Fruit fly (Drosophila melanogaster) whole organism, embryonic: ENCODE results near the gene corolla.

Experiments
- Aef1 ChIP-seq: fragments of 200-800 bp; sonication (Bioruptor generic); IDR thresholded peaks from 3 replicates; pipeline ENCODE4 v1.3.6; 2022; ENCODE audit warnings: missing biosample characterization, missing genetic modification characterization
- Blimp-1 ChIP-seq: fragments of 200-800 bp; sonication (Bioruptor generic); optimal IDR thresholded peaks from 3 replicates; lab custom pipeline; 2018; ENCODE audit warnings: missing biosample characterization, missing genetic modification characterization, mild to moderate bottlenecking, moderate library complexity, missing genetic modification reagents
- CG10431 ChIP-seq: fragments of 200-800 bp; sonication (Bioruptor generic); optimal IDR thresholded peaks from 3 replicates; lab custom pipeline; 2018; ENCODE audit warnings: missing biosample characterization, mild to moderate bottlenecking, missing genetic modification characterization
- CG11093 ChIP-seq: fragments of 200-800 bp; sonication (Bioruptor generic); IDR thresholded peaks from 3 replicates; pipeline ENCODE4 v1.3.6; 2022; ENCODE audit warnings: missing biosample characterization, missing genetic modification characterization
- CG11398 ChIP-seq: fragments of 200-800 bp; sonication (Bioruptor generic); optimal IDR thresholded peaks from 2 replicates; lab custom pipeline; 2016; ENCODE audit warnings: missing biosample characterization, missing genetic modification characterization
- CG11723 ChIP-seq: fragments of 200-800 bp; sonication (Bioruptor generic); optimal IDR thresholded peaks from 2 replicates; lab custom pipeline; 2017; ENCODE audit warnings: missing biosample characterization, mild to moderate bottlenecking, missing genetic modification characterization
- CG12155 ChIP-seq: fragments of 200-800 bp; sonication (Bioruptor generic); optimal IDR thresholded peaks from 3 replicates; lab custom pipeline; 2016; ENCODE audit warnings: missing biosample characterization, missing genetic modification characterization
- CG12942 ChIP-seq: fragments of 200-800 bp; sonication (Bioruptor generic); optimal IDR thresholded peaks from 3 replicates; lab custom pipeline; 2016; ENCODE audit warnings: missing biosample characterization, missing genetic modification characterization
- CG13775 ChIP-seq: fragments of 200-800 bp; sonication (Bioruptor generic); optimal IDR thresholded peaks from 3 replicates; lab custom pipeline; 2017; ENCODE audit warnings: missing biosample characterization, mild to moderate bottlenecking, missing genetic modification characterization
- CG14014 ChIP-seq: fragments of 200-800 bp; sonication (Bioruptor generic); IDR thresholded peaks from 2 replicates; pipeline ENCODE4 v1.3.6; 2022; ENCODE audit warnings: missing biosample characterization, missing genetic modification characterization
- CG14710 ChIP-seq: fragments of 200-800 bp; sonication (Bioruptor generic); optimal IDR thresholded peaks from 3 replicates; lab custom pipeline; 2019; ENCODE audit warnings: missing biosample characterization, mild to moderate bottlenecking, missing genetic modification characterization, moderate library complexity
- CG15011 ChIP-seq: fragments of 200-800 bp; sonication (Bioruptor generic); optimal IDR thresholded peaks from 3 replicates; lab custom pipeline; 2018; ENCODE audit warnings: missing biosample characterization, mild to moderate bottlenecking, missing genetic modification characterization
- CG15696 ChIP-seq: fragments of 200-800 bp; sonication (Bioruptor generic); optimal IDR thresholded peaks from 2 replicates; lab custom pipeline; 2019; ENCODE audit warnings: missing biosample characterization, mild to moderate bottlenecking, missing genetic modification characterization, moderate library complexity
- CG1603 ChIP-seq: fragments of 200-800 bp; sonication (Bioruptor generic); optimal IDR thresholded peaks from 2 replicates; lab custom pipeline; 2019; ENCODE audit warnings: missing biosample characterization, mild to moderate bottlenecking, missing genetic modification characterization, moderate library complexity
- CG16815 ChIP-seq: fragments of 200-800 bp; sonication (Bioruptor generic); optimal IDR thresholded peaks from 3 replicates; lab custom pipeline; 2017; ENCODE audit warnings: missing biosample characterization, mild to moderate bottlenecking, missing genetic modification characterization
- CG17612 ChIP-seq: fragments of 200-800 bp; sonication (Bioruptor generic); IDR thresholded peaks from 2 replicates; pipeline ENCODE4 v1.3.6; 2022; ENCODE audit warnings: missing biosample characterization, missing genetic modification characterization
- CG17802 ChIP-seq: fragments of 200-800 bp; sonication (Bioruptor generic); optimal IDR thresholded peaks from 2 replicates; lab custom pipeline; 2018; ENCODE audit warnings: missing biosample characterization, mild to moderate bottlenecking, missing genetic modification characterization, moderate library complexity
- CG1792 ChIP-seq: fragments of 200-800 bp; sonication (Bioruptor generic); optimal IDR thresholded peaks from 2 replicates; lab custom pipeline; 2016; ENCODE audit warnings: missing biosample characterization, missing genetic modification characterization
- CG30403 ChIP-seq: fragments of 200-800 bp; sonication (Bioruptor generic); optimal IDR thresholded peaks from 3 replicates; lab custom pipeline; 2016; ENCODE audit warnings: missing biosample characterization, missing genetic modification characterization
- CG30431 ChIP-seq: fragments of 200-800 bp; sonication (Bioruptor generic); optimal IDR thresholded peaks from 2 replicates; lab custom pipeline; 2017; ENCODE audit warnings: missing biosample characterization, missing genetic modification characterization
- CG3838 ChIP-seq: fragments of 200-800 bp; sonication (Bioruptor generic); optimal IDR thresholded peaks from 3 replicates; lab custom pipeline; 2016; ENCODE audit warnings: missing biosample characterization, missing genetic modification characterization
- CG4707 ChIP-seq: fragments of 200-800 bp; sonication (Bioruptor generic); optimal IDR thresholded peaks from 2 replicates; lab custom pipeline; 2018; ENCODE audit warnings: missing biosample characterization, mild to moderate bottlenecking, missing genetic modification characterization, moderate library complexity
- CG5953 ChIP-seq: fragments of 200-800 bp; sonication (Bioruptor generic); IDR thresholded peaks from 2 replicates; pipeline ENCODE4 v1.3.6; 2022; ENCODE audit warnings: missing biosample characterization, missing genetic modification characterization
- CG7372 ChIP-seq: fragments of 200-800 bp; sonication (Bioruptor generic); IDR thresholded peaks from 2 replicates; pipeline ENCODE4 v1.3.6; 2022; ENCODE audit warnings: missing biosample characterization, missing genetic modification characterization
- D19B ChIP-seq: fragments of 200-800 bp; sonication (Bioruptor generic); optimal IDR thresholded peaks from 2 replicates; lab custom pipeline; 2017; ENCODE audit warnings: missing biosample characterization, mild to moderate bottlenecking, missing genetic modification characterization
- Dref ChIP-seq: fragments of 200-800 bp; sonication (Bioruptor generic); IDR thresholded peaks from 2 replicates; pipeline ENCODE4 v1.3.6; 2022; ENCODE audit warnings: missing biosample characterization, missing genetic modification characterization
- Eip74EF ChIP-seq, 2 experiments: fragments of 200-800 bp in 1 of 2; fragments of >200 bp in 1 of 2; sonication (Bioruptor generic) in 1 of 2; optimal IDR thresholded peaks; 2 replicates each; lab custom pipeline; 2017 to 2019; ENCODE audit warnings: missing biosample characterization in 2 of 2, missing genetic modification characterization in 2 of 2, mild to moderate bottlenecking in 1 of 2, moderate library complexity in 1 of 2
- H2.0 ChIP-seq: fragments of 200-800 bp; sonication (Bioruptor generic); IDR thresholded peaks from 2 replicates; pipeline ENCODE4 v1.3.6; 2022; ENCODE audit warnings: missing biosample characterization, missing genetic modification characterization
- Nf-YB ChIP-seq: fragments of 200-800 bp; sonication (Bioruptor generic); optimal IDR thresholded peaks from 3 replicates; lab custom pipeline; 2019; ENCODE audit warnings: missing biosample characterization, mild to moderate bottlenecking, missing genetic modification characterization, moderate library complexity
- Poxn ChIP-seq: fragments of 200-800 bp; sonication (Bioruptor generic); IDR thresholded peaks from 2 replicates; pipeline ENCODE4 v1.3.6; 2022; ENCODE audit warnings: missing biosample characterization, missing genetic modification characterization
- Sin3A ChIP-seq: fragments of >200 bp; optimal IDR thresholded peaks from 2 replicates; lab custom pipeline; 2018
- Ssrp ChIP-seq: fragments of 200-800 bp; sonication (Bioruptor generic); optimal IDR thresholded peaks from 2 replicates; lab custom pipeline; 2018; ENCODE audit warnings: missing biosample characterization, mild to moderate bottlenecking, missing genetic modification characterization, moderate library complexity
- ap ChIP-seq: fragments of 200-800 bp; sonication (Bioruptor generic); IDR thresholded peaks from 2 replicates; pipeline ENCODE4 v1.3.6; 2022; ENCODE audit warnings: missing biosample characterization, missing genetic modification characterization
- bab2 ChIP-seq: fragments of 200-800 bp; sonication (Bioruptor generic); optimal IDR thresholded peaks from 2 replicates; lab custom pipeline; 2016; ENCODE audit warnings: missing biosample characterization, missing genetic modification characterization
- cwo ChIP-seq: fragments of 200-800 bp; sonication (Bioruptor generic); optimal IDR thresholded peaks from 3 replicates; lab custom pipeline; 2017; ENCODE audit warnings: missing biosample characterization, missing genetic modification characterization, mild to moderate bottlenecking, moderate library complexity, missing genetic modification reagents
- dati ChIP-seq: fragments of 200-800 bp; sonication (Bioruptor generic); IDR thresholded peaks from 2 replicates; pipeline ENCODE4 v1.3.6; 2022; ENCODE audit warnings: missing biosample characterization, missing genetic modification characterization
- dimm ChIP-seq: fragments of 200-800 bp; sonication (Bioruptor generic); IDR thresholded peaks from 2 replicates; pipeline ENCODE4 v1.3.6; 2022; ENCODE audit warnings: missing biosample characterization, missing genetic modification characterization
- disco-r ChIP-seq: fragments of 200-800 bp; sonication (Bioruptor generic); optimal IDR thresholded peaks from 2 replicates; lab custom pipeline; 2016; ENCODE audit warnings: missing biosample characterization, missing genetic modification characterization
- ems ChIP-seq: fragments of 200-800 bp; sonication (Bioruptor generic); optimal IDR thresholded peaks from 3 replicates; lab custom pipeline; 2016; ENCODE audit warnings: missing biosample characterization, missing genetic modification characterization
- ewg ChIP-seq: fragments of 200-800 bp; sonication (Bioruptor generic); optimal IDR thresholded peaks from 3 replicates; lab custom pipeline; 2017; ENCODE audit warnings: mild to moderate bottlenecking, missing biosample characterization, missing genetic modification reagents, missing genetic modification characterization
- gfzf ChIP-seq: fragments of 200-800 bp; sonication (Bioruptor generic); optimal IDR thresholded peaks from 2 replicates; lab custom pipeline; 2016; ENCODE audit warnings: missing biosample characterization, mild to moderate bottlenecking, missing genetic modification characterization, moderate library complexity
- grn ChIP-seq: fragments of 200-800 bp; sonication (Bioruptor generic); optimal IDR thresholded peaks from 3 replicates; lab custom pipeline; 2017; ENCODE audit warnings: missing biosample characterization, missing genetic modification characterization
- insv ChIP-seq, 2 experiments: fragments of 200-800 bp; sonication (Bioruptor generic); optimal IDR thresholded peaks; 3 replicates each; lab custom pipeline; 2016 to 2018; ENCODE audit warnings: missing biosample characterization in 2 of 2, missing genetic modification characterization in 2 of 2
- kah ChIP-seq: fragments of 200-800 bp; sonication (Bioruptor generic); optimal IDR thresholded peaks from 2 replicates; lab custom pipeline; 2018; ENCODE audit warnings: missing biosample characterization, mild to moderate bottlenecking, missing genetic modification characterization
- knrl ChIP-seq: fragments of 200-800 bp; sonication (Bioruptor generic); IDR thresholded peaks from 3 replicates; pipeline ENCODE4 v1.3.6; 2022; ENCODE audit warnings: missing biosample characterization, missing genetic modification characterization; ENCODE audit not compliant: partially characterized antibody
- lbe ChIP-seq: fragments of 200-800 bp; sonication (Bioruptor generic); optimal IDR thresholded peaks from 2 replicates; lab custom pipeline; 2016; ENCODE audit warnings: missing biosample characterization, mild to moderate bottlenecking, missing genetic modification characterization
- luna ChIP-seq: fragments of 200-800 bp; sonication (Bioruptor generic); optimal IDR thresholded peaks from 2 replicates; lab custom pipeline; 2016; ENCODE audit warnings: missing biosample characterization, missing genetic modification characterization
- schlank ChIP-seq: fragments of 200-800 bp; sonication (Bioruptor generic); optimal IDR thresholded peaks from 2 replicates; lab custom pipeline; 2018; ENCODE audit warnings: missing biosample characterization, mild to moderate bottlenecking, missing genetic modification characterization
- toy ChIP-seq: fragments of 200-800 bp; sonication (Bioruptor generic); IDR thresholded peaks from 2 replicates; pipeline ENCODE4 v1.3.6; 2022; ENCODE audit warnings: missing biosample characterization, missing genetic modification characterization
- unc-4 ChIP-seq: fragments of 200-800 bp; sonication (Bioruptor generic); IDR thresholded peaks from 2 replicates; pipeline ENCODE4 v1.3.6; 2022; ENCODE audit warnings: missing biosample characterization, missing genetic modification characterization; ENCODE audit not compliant: partially characterized antibody
- zen2 ChIP-seq: fragments of 200-800 bp; sonication (Bioruptor generic); IDR thresholded peaks from 3 replicates; pipeline ENCODE4 v1.3.6; 2022; ENCODE audit warnings: missing biosample characterization, missing genetic modification characterization; ENCODE audit not compliant: partially characterized antibody

corolla gene

DNA sequence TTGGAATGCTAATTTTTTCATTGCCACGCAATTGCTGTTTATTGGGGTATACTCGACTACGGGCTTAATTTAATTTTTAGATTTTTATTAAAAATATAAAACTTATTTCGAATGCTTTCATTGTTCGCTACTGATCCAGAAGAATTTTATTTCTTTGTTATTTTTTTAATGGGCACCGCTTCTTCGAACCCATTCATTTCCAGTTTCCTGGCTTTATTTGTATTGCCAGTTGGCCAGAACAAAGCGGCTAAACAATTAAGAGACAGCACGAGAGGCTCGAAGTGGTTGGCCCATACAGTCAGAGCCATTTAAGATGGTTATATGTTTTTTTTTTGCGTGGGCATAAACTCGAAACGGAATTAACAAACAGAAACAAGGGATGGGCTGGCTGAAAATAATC is 36.0 kb downstream of the corolla start (continued):
- TF ChIP-seq CG16815 (GFP tag; lab: Kevin White, UChicago) (peak; percentile 48), unc-4 (no peak), CG11093 (GFP tag; lab: Robert Waterston, UW) (peak; percentile 57; the same call in 2 of the 3 replicates), Blimp-1 (peak; percentile 72), knrl (GFP tag; lab: Robert Waterston, UW) (no peak), CG15011 (peak; percentile 67), grn (GFP tag; lab: Kevin White, UChicago) (no peak), Eip74EF (GFP tag; optimal IDR thresholded peaks at IDR 0.05; lab: Kevin White, UChicago) (no peak), disco-r (GFP tag; lab: Kevin White, UChicago) (peak; percentile 12), insv (GFP tag; optimal IDR thresholded peaks at IDR 0.05; lab: Kevin White, UChicago) (no peak), CG15696 (tag; lab: Kevin White, UChicago) (peak; percentile 35), Dref (GFP tag; lab: Robert Waterston, UW) (no peak), Poxn (peak; percentile 75), D19B (peak; percentile 98), CG17802 (tag; lab: Kevin White, UChicago) (peak; percentile 39), CG3838 (peak; percentile 5), Aef1 (GFP tag; lab: Robert Waterston, UW) (peak; percentile 83), CG14710 (tag; lab: Kevin White, UChicago) (peak; percentile 36), dimm (GFP tag; lab: Robert Waterston, UW) (0 out of 2 replicates have a peak, but pooled peaks have one; percentile 38), ewg (GFP tag; lab: Kevin White, UChicago) (peak; percentile 27), CG30403 (GFP tag; lab: Kevin White, UChicago) (peak; percentile 79), gfzf (GFP tag; lab: Kevin White, UChicago) (no peak), CG10431 (GFP tag; lab: Kevin White, UChicago) (no peak), schlank (tag; lab: Kevin White, UChicago) (peak; percentile 58), CG1792 (GFP tag; lab: Kevin White, UChicago) (no peak), toy (GFP tag; lab: Robert Waterston, UW) (peak; percentile 61), dati (GFP tag; lab: Robert Waterston, UW) (no peak), CG12155 (peak; percentile 72), CG13775 (GFP tag; lab: Kevin White, UChicago) (peak; percentile 66), zen2 (GFP tag; lab: Robert Waterston, UW) (no peak), lbe (peak; percentile 89), H2.0 (GFP tag; lab: Robert Waterston, UW) (peak; percentile 78), ems (GFP tag; lab: Kevin White, UChicago) (peak; percentile 46), CG17612 (GFP tag; lab: Robert Waterston, UW) (peak; percentile 64; the same call in 1 of the 2 replicates), cwo (peak; percentile 74), bab2 (GFP tag; lab: Kevin White, UChicago) (peak; percentile 14), CG1603 (tag; lab: Kevin White, UChicago) (no peak), CG7372 (peak; percentile 85), Ssrp (tag; lab: Kevin White, UChicago) (peak; percentile 43), CG11723 (GFP tag; lab: Kevin White, UChicago) (no peak), CG30431 (GFP tag; lab: Kevin White, UChicago) (peak; percentile 36), ap (GFP tag; lab: Robert Waterston, UW) (peak; percentile 70), kah (GFP tag; lab: Kevin White, UChicago) (peak; percentile 6), CG14014 (GFP tag; lab: Robert Waterston, UW) (peak; percentile 87), CG4707 (GFP tag; lab: Kevin White, UChicago) (no peak), Sin3A (lab: Kevin White, UChicago) (no peak), CG5953 (GFP tag; lab: Robert Waterston, UW) (peak; percentile 48; the same call in 1 of the 2 replicates), luna (GFP tag; lab: Kevin White, UChicago) (no peak), CG11398 (GFP tag; lab: Kevin White, UChicago) (no peak), Nf-YB (peak; percentile 32), CG12942 (peak; percentile 45)
